Worm (Caenorhabditis elegans) whole organism, L1 larva: Measurements from ENCODE around the gene spo-11.

Source experiments
- C04F5.9 ChIP-seq: sonication (generic microtip); optimal IDR thresholded peaks from 2 replicates; lab custom pipeline; 2016; ENCODE audit warnings: missing genetic modification characterization, missing compliant biosample characterization
- C34B4.2 ChIP-seq: sonication (generic microtip); optimal IDR thresholded peaks from 2 replicates; lab custom pipeline; 2017; ENCODE audit warnings: mild to moderate bottlenecking, missing genetic modification characterization, missing compliant biosample characterization
- F16B12.6 ChIP-seq: fragments of 150-350 bp; optimal IDR thresholded peaks from 2 replicates; lab custom pipeline; 2014; ENCODE audit warnings: missing biosample characterization, missing genetic modification characterization
- Y116A8C.19 ChIP-seq: sonication (generic microtip); optimal IDR thresholded peaks from 2 replicates; lab custom pipeline; 2016; ENCODE audit warnings: missing compliant biosample characterization, missing genetic modification characterization, borderline replicate concordance
- aha-1 ChIP-seq: fragments of 150-350 bp; optimal IDR thresholded peaks from 2 replicates; lab custom pipeline; 2014; ENCODE audit warnings: missing biosample characterization, missing genetic modification characterization
- aly-2 ChIP-seq: fragments of 150-350 bp; optimal IDR thresholded peaks from 2 replicates; lab custom pipeline; 2014; ENCODE audit warnings: missing biosample characterization, missing genetic modification characterization
- ama-1 ChIP-seq: fragments of 150-350 bp; optimal IDR thresholded peaks from 2 replicates; lab custom pipeline; 2014
- blmp-1 ChIP-seq: fragments of 150-350 bp; optimal IDR thresholded peaks from 2 replicates; lab custom pipeline; 2014; ENCODE audit warnings: missing biosample characterization, missing genetic modification characterization
- ceh-8 ChIP-seq: fragments of 200-800 bp; sonication (Bioruptor generic); optimal IDR thresholded peaks from 2 replicates; lab custom pipeline; 2018; ENCODE audit warnings: mild to moderate bottlenecking, missing genetic modification characterization, moderate library complexity, missing compliant biosample characterization
- ceh-82 ChIP-seq, 3 experiments: fragments of 150-350 bp in 1 of 3; sonication (generic microtip) in 2 of 3; optimal IDR thresholded peaks; 2 replicates each; lab custom pipeline; 2014 to 2017; ENCODE audit warnings: missing biosample characterization in 3 of 3, missing genetic modification characterization in 3 of 3
- ceh-88 ChIP-seq: fragments of 200-800 bp; sonication (Bioruptor generic); IDR thresholded peaks from 2 replicates; pipeline ENCODE4 v1.3.6; 2022; ENCODE audit warnings: missing genetic modification characterization, missing compliant biosample characterization
- ceh-90 ChIP-seq: sonication (generic microtip); optimal IDR thresholded peaks from 2 replicates; lab custom pipeline; 2016; ENCODE audit warnings: missing genetic modification characterization, missing compliant biosample characterization
- ces-1 ChIP-seq: fragments of 150-350 bp; optimal IDR thresholded peaks from 2 replicates; lab custom pipeline; 2014; ENCODE audit warnings: missing biosample characterization, missing genetic modification reagents, missing genetic modification characterization
- dpl-1 ChIP-seq, 3 experiments: fragments of 150-350 bp in 2 of 3; sonication (generic microtip) in 1 of 3; optimal IDR thresholded peaks; 2 replicates each; lab custom pipeline; 2014 to 2017; ENCODE audit warnings: missing biosample characterization in 3 of 3, missing genetic modification characterization in 3 of 3, missing genetic modification reagents in 3 of 3
- dsc-1 ChIP-seq: sonication (generic microtip); optimal IDR thresholded peaks from 2 replicates; lab custom pipeline; 2016; ENCODE audit warnings: mild to moderate bottlenecking, missing genetic modification characterization, missing compliant biosample characterization
- efl-1 ChIP-seq, 4 experiments: fragments of 150-350 bp; optimal IDR thresholded peaks in 3 of 4; peaks in 1 of 4; 1 replicate in 1 of 4; 2 replicates in 3 of 4; lab custom pipeline; 2014; ENCODE audit warnings: missing biosample characterization in 2 of 4, missing genetic modification characterization in 2 of 4, missing genetic modification reagents in 2 of 4
- efl-3 ChIP-seq: fragments of 200-800 bp; sonication (Bioruptor generic); optimal IDR thresholded peaks from 2 replicates; lab custom pipeline; 2018; ENCODE audit warnings: mild to moderate bottlenecking, missing genetic modification characterization, missing compliant biosample characterization
- elt-2 ChIP-seq: sonication (generic microtip); optimal IDR thresholded peaks from 2 replicates; lab custom pipeline; 2016; ENCODE audit warnings: missing genetic modification characterization, mild to moderate bottlenecking, inconsistent platforms, missing compliant biosample characterization, missing genetic modification reagents
- elt-3 ChIP-seq, 6 experiments: fragments of 150-350 bp in 1 of 6; sonication (generic microtip); optimal IDR thresholded peaks; 2 replicates each; lab custom pipeline; 2017 to 2018; ENCODE audit warnings: missing biosample characterization in 6 of 6, missing genetic modification characterization in 6 of 6, inconsistent platforms in 1 of 6
- fkh-10 ChIP-seq: sonication (generic microtip); optimal IDR thresholded peaks from 2 replicates; lab custom pipeline; 2017; ENCODE audit warnings: missing biosample characterization, missing genetic modification reagents, missing genetic modification characterization
- fkh-8 ChIP-seq: sonication (generic microtip); optimal IDR thresholded peaks from 2 replicates; lab custom pipeline; 2016; ENCODE audit warnings: mild to moderate bottlenecking, missing genetic modification characterization, missing compliant biosample characterization
- hlh-17 ChIP-seq: fragments of 200-800 bp; sonication (Bioruptor generic); optimal IDR thresholded peaks from 2 replicates; lab custom pipeline; 2018; ENCODE audit warnings: missing genetic modification characterization, mild to moderate bottlenecking, missing compliant biosample characterization, moderate library complexity, borderline replicate concordance
- irx-1 ChIP-seq: sonication (generic microtip); optimal IDR thresholded peaks from 2 replicates; lab custom pipeline; 2016; ENCODE audit warnings: missing genetic modification characterization, missing compliant biosample characterization
- isw-1 ChIP-seq: fragments of 200-800 bp; sonication (Bioruptor generic); IDR thresholded peaks from 2 replicates; pipeline ENCODE4 v1.3.6; 2022; ENCODE audit warnings: missing genetic modification characterization, missing compliant biosample characterization
- lin-14 ChIP-seq: fragments of 200-800 bp; sonication (Bioruptor generic); optimal IDR thresholded peaks from 2 replicates; lab custom pipeline; 2018; ENCODE audit warnings: mild to moderate bottlenecking, missing genetic modification characterization, moderate library complexity, missing compliant biosample characterization
- lin-35 ChIP-seq, 2 experiments: fragments of 150-350 bp; optimal IDR thresholded peaks; 2 replicates each; lab custom pipeline; 2014; ENCODE audit warnings: missing biosample characterization in 2 of 2, missing genetic modification characterization in 2 of 2, missing genetic modification reagents in 2 of 2
- lin-39 ChIP-seq: fragments of 150-350 bp; optimal IDR thresholded peaks from 2 replicates; lab custom pipeline; 2014; ENCODE audit warnings: missing biosample characterization, missing genetic modification reagents, missing genetic modification characterization
- lir-3 ChIP-seq: sonication (generic microtip); optimal IDR thresholded peaks from 2 replicates; lab custom pipeline; 2016; ENCODE audit warnings: mild to moderate bottlenecking, missing genetic modification characterization, moderate library complexity, missing compliant biosample characterization; ENCODE audit not compliant: poor library complexity
- lsy-2 ChIP-seq, 2 experiments: fragments of 150-350 bp; optimal IDR thresholded peaks; 2 replicates each; lab custom pipeline; 2014; ENCODE audit warnings: missing biosample characterization in 2 of 2, missing genetic modification characterization in 2 of 2
- mab-9 ChIP-seq: fragments of 200-800 bp; sonication (Bioruptor generic); IDR thresholded peaks from 2 replicates; pipeline ENCODE4 v1.3.6; 2022; ENCODE audit warnings: missing genetic modification reagents, missing genetic modification characterization, missing compliant biosample characterization
- mdl-1 ChIP-seq, 2 experiments: fragments of 150-350 bp; optimal IDR thresholded peaks; 2 replicates each; lab custom pipeline; 2014 to 2017; ENCODE audit warnings: missing biosample characterization in 2 of 2, missing genetic modification characterization in 2 of 2, inconsistent platforms in 1 of 2
- mep-1 ChIP-seq: fragments of 150-350 bp; optimal IDR thresholded peaks from 2 replicates; lab custom pipeline; 2014; ENCODE audit warnings: missing biosample characterization, missing genetic modification characterization
- nhr-11 ChIP-seq: fragments of 150-350 bp; optimal IDR thresholded peaks from 2 replicates; lab custom pipeline; 2014; ENCODE audit warnings: missing biosample characterization, missing genetic modification characterization
- nhr-19 ChIP-seq: fragments of 200-800 bp; sonication (Bioruptor generic); conservative IDR thresholded peaks from 2 replicates; pipeline ENCODE4 v1.3.6; 2022; ENCODE audit warnings: missing genetic modification characterization, missing compliant biosample characterization
- nhr-20 ChIP-seq: sonication (generic microtip); optimal IDR thresholded peaks from 2 replicates; lab custom pipeline; 2016; ENCODE audit warnings: mild to moderate bottlenecking, missing genetic modification characterization, missing compliant biosample characterization
- nhr-237 ChIP-seq: fragments of 150-350 bp; optimal IDR thresholded peaks from 2 replicates; lab custom pipeline; 2014; ENCODE audit warnings: missing biosample characterization, missing genetic modification characterization
- nhr-84 ChIP-seq: sonication (generic microtip); optimal IDR thresholded peaks from 2 replicates; lab custom pipeline; 2017; ENCODE audit warnings: missing biosample characterization, missing genetic modification characterization
- nhr-90 ChIP-seq: sonication (generic microtip); optimal IDR thresholded peaks from 2 replicates; lab custom pipeline; 2016; ENCODE audit warnings: mild to moderate bottlenecking, missing genetic modification characterization, missing compliant biosample characterization; ENCODE audit not compliant: poor library complexity
- pqm-1 ChIP-seq: sonication (generic microtip); optimal IDR thresholded peaks from 3 replicates; lab custom pipeline; 2017; ENCODE audit warnings: missing biosample characterization, missing genetic modification characterization
- rnt-1 ChIP-seq: sonication (generic microtip); optimal IDR thresholded peaks from 2 replicates; lab custom pipeline; 2016; ENCODE audit warnings: mild to moderate bottlenecking, missing genetic modification characterization, moderate library complexity, missing compliant biosample characterization
- skn-1 ChIP-seq: fragments of 150-350 bp; optimal IDR thresholded peaks from 2 replicates; lab custom pipeline; 2014; ENCODE audit warnings: missing biosample characterization, missing genetic modification characterization
- snpc-4 ChIP-seq: fragments of 150-350 bp; optimal IDR thresholded peaks from 2 replicates; lab custom pipeline; 2014; ENCODE audit warnings: missing biosample characterization, missing genetic modification characterization
- snu-23 ChIP-seq: sonication (generic microtip); optimal IDR thresholded peaks from 2 replicates; lab custom pipeline; 2016; ENCODE audit warnings: missing genetic modification characterization, missing compliant biosample characterization
- sptf-1 ChIP-seq: fragments of 150-350 bp; optimal IDR thresholded peaks from 2 replicates; lab custom pipeline; 2014; ENCODE audit warnings: missing biosample characterization, missing genetic modification characterization
- swsn-7 ChIP-seq: sonication (generic microtip); optimal IDR thresholded peaks from 2 replicates; lab custom pipeline; 2016; ENCODE audit warnings: missing genetic modification characterization, missing compliant biosample characterization
- unc-30 ChIP-seq: sonication (generic microtip); optimal IDR thresholded peaks from 2 replicates; lab custom pipeline; 2017; ENCODE audit warnings: missing biosample characterization, missing genetic modification characterization
- unc-86 ChIP-seq: sonication (generic microtip); optimal IDR thresholded peaks from 2 replicates; lab custom pipeline; 2016; ENCODE audit warnings: missing genetic modification characterization, missing compliant biosample characterization
- unc-98 ChIP-seq: fragments of 200-800 bp; sonication (Bioruptor generic); IDR thresholded peaks from 2 replicates; pipeline ENCODE4 v1.3.6; 2022; ENCODE audit warnings: missing genetic modification characterization, missing compliant biosample characterization
- vab-15 ChIP-seq: sonication (generic microtip); optimal IDR thresholded peaks from 2 replicates; lab custom pipeline; 2017; ENCODE audit warnings: missing genotype, mild to moderate bottlenecking, missing genetic modification characterization, missing compliant biosample characterization
- zip-4 ChIP-seq: fragments of 200-800 bp; sonication (Bioruptor generic); optimal IDR thresholded peaks from 2 replicates; lab custom pipeline; 2018; ENCODE audit warnings: mild to moderate bottlenecking, missing genetic modification characterization, moderate library complexity, missing compliant biosample characterization
- ztf-11 ChIP-seq, 2 experiments: sonication (generic microtip); optimal IDR thresholded peaks; 2 replicates each; lab custom pipeline; 2016 to 2017; ENCODE audit warnings: missing genetic modification characterization in 2 of 2, missing biosample characterization in 1 of 2, missing compliant biosample characterization in 1 of 2

The spo-11 gene

ce11 chrIV:11118837-11119491 is 5.7 kb downstream of the spo-11 start, which contains the start of the genes imp-2 and enpl-1:
imp-2 (minus strand) TSS chrIV:11118887.
enpl-1 (plus strand) TSS chrIV:11119298.
- TF ChIP-seq pqm-1 (tag; lab: Kevin White, UChicago) (no peak), unc-30 (tag; lab: Kevin White, UChicago) (no peak), ces-1 (GFP tag; lab: Kevin White, UChicago) (no peak), blmp-1 (tag; lab: Kevin White, UChicago) (peak; percentile 37), irx-1 (tag; lab: Kevin White, UChicago) (peak; percentile 81), mab-9 (GFP tag; lab: Robert Waterston, UW) (peak; percentile 77; the same call in 1 of the 2 replicates), vab-15 (peak; percentile 55), efl-3 (GFP tag; lab: Kevin White, UChicago) (no peak), lin-39 (peak; percentile 72), skn-1 (tag; lab: Kevin White, UChicago) (peak; percentile 77), lin-35 (GFP tag; optimal IDR thresholded peaks at IDR 0.05; lab: Kevin White, UChicago) (peak; percentile 83 to 88), dpl-1 (GFP tag; optimal IDR thresholded peaks at IDR 0.05; lab: Kevin White, UChicago) (peak; percentile 60 to 79 (median 78)), fkh-10 (GFP tag; lab: Kevin White, UChicago) (peak; percentile 75), sptf-1 (tag; lab: Kevin White, UChicago) (no peak), unc-98 (GFP tag; lab: Robert Waterston, UW) (peak; percentile 49; the same call in 1 of the 2 replicates), isw-1 (GFP tag; lab: Robert Waterston, UW) (peak; percentile 94), C04F5.9 (peak; percentile 59), ceh-82 (tag; optimal IDR thresholded peaks at IDR 0.05; lab: Kevin White, UChicago) (peak; percentile 77 to 91 (median 88)), swsn-7 (tag; lab: Kevin White, UChicago) (peak; percentile 94), ama-1 (lab: Kevin White, UChicago) (peak; percentile 30), ceh-8 (GFP tag; lab: Kevin White, UChicago) (peak; percentile 57), nhr-84 (tag; lab: Kevin White, UChicago) (no peak), dsc-1 (tag; lab: Kevin White, UChicago) (peak; percentile 85), unc-86 (peak; percentile 91), elt-2 (tag; lab: Kevin White, UChicago) (peak; percentile 72), fkh-8 (tag; lab: Kevin White, UChicago) (peak; percentile 89), lsy-2 (tag; optimal IDR thresholded peaks at IDR 0.05; lab: Kevin White, UChicago) (peak; percentile 94 to 97), snu-23 (GFP tag; lab: Kevin White, UChicago) (peak; percentile 95), mep-1 (tag; lab: Kevin White, UChicago) (peak; percentile 88), nhr-20 (peak; percentile 94), snpc-4 (peak; percentile 60), Y116A8C.19 (tag; lab: Kevin White, UChicago) (no peak), aha-1 (tag; lab: Kevin White, UChicago) (no peak), zip-4 (peak; percentile 60), F16B12.6 (tag; lab: Kevin White, UChicago) (peak; percentile 56), nhr-11 (tag; lab: Kevin White, UChicago) (peak; percentile 79), efl-1 (optimal IDR thresholded peaks at IDR 0.05; lab: Kevin White, UChicago) (peak; percentile 87 to 90), efl-1 (GFP tag; optimal IDR thresholded peaks at IDR 0.05 in 1 of 2; lab: Kevin White, UChicago) (peak; percentile 77 to 98), mdl-1 (tag; optimal IDR thresholded peaks at IDR 0.05; lab: Kevin White, UChicago) (peak; percentile 85 to 98), nhr-237 (peak; percentile 63), aly-2 (tag; lab: Kevin White, UChicago) (peak; percentile 44), elt-3 (tag; optimal IDR thresholded peaks at IDR 0.05; lab: Kevin White, UChicago) (peak in 3 of 6 experiments; percentile 25 to 91 (median 63)), lir-3 (tag; lab: Kevin White, UChicago) (peak; percentile 74), hlh-17 (GFP tag; lab: Kevin White, UChicago) (no peak), ceh-88 (no peak), ceh-90 (no peak), nhr-19 (peak; percentile 93), rnt-1 (peak; percentile 91), nhr-90 (tag; lab: Kevin White, UChicago) (peak; percentile 88), C34B4.2 (tag; lab: Kevin White, UChicago) (peak; percentile 42), lin-14 (GFP tag; lab: Kevin White, UChicago) (peak; percentile 99), ztf-11 (tag; optimal IDR thresholded peaks at IDR 0.05; lab: Kevin White, UChicago) (peak in 1 of 2 experiments; percentile 78)
